Worm (Caenorhabditis elegans): Measurements from ENCODE around the gene F40G9.17.

DNA sequence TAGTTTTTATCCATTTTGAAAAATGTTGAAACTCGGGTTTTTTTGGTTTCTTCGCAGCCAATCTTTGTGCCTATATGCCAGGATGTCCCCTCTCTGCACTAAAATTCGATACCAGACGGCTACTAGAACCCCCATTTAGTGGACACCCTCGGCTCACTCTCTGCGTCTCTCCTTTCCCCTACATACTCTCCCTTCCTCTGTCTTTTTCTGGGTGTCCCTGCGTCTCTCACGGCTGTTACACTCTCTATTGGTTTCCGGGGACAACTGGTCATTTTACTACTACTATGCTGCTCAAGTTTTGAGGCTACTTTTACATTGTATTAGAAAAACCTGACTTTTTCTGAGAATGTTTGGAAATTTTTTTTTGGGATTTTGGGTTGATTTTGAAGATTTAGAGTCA, 26.1 kb downstream of the F40G9.17 start:
- TF ChIP-seq klf-2 (GFP tag; conservative IDR thresholded peaks at IDR 0.05) (no peak), ztf-29 (GFP tag; IDR thresholded peaks at IDR 0.05) (no peak)

Data from whole organism, midembryonic.